Fruit fly (Drosophila melanogaster) whole organism, embryonic: ENCODE data around the gene nmdyn-D6.

Source experiments
- ATbp ChIP-seq: fragments of 200-800 bp; sonication (Bioruptor generic); optimal IDR thresholded peaks from 2 replicates; lab custom pipeline; 2017; ENCODE audit warnings: missing biosample characterization, mild to moderate bottlenecking, missing genetic modification characterization, missing genetic modification reagents
- Abd-B ChIP-seq: fragments of 200-800 bp; sonication (Bioruptor generic); optimal IDR thresholded peaks from 2 replicates; lab custom pipeline; 2018; ENCODE audit warnings: missing biosample characterization, mild to moderate bottlenecking, missing genetic modification characterization, moderate library complexity
- Atf3 ChIP-seq: fragments of 200-800 bp; sonication (Bioruptor generic); optimal IDR thresholded peaks from 3 replicates; lab custom pipeline; 2016; ENCODE audit warnings: missing biosample characterization, missing genetic modification characterization
- Awh ChIP-seq: fragments of 200-800 bp; sonication (Bioruptor generic); IDR thresholded peaks from 2 replicates; pipeline ENCODE4, ENCODE4 v1.3.6; 2022; ENCODE audit warnings: missing biosample characterization, missing genetic modification characterization
- BtbVII ChIP-seq: fragments of 200-800 bp; sonication (Bioruptor generic); optimal IDR thresholded peaks from 3 replicates; lab custom pipeline; 2017; ENCODE audit warnings: missing biosample characterization, mild to moderate bottlenecking, missing genetic modification characterization
- CG14050 ChIP-seq: fragments of 200-800 bp; sonication (Bioruptor generic); IDR thresholded peaks from 3 replicates; pipeline ENCODE4 v1.3.6; 2022; ENCODE audit warnings: missing biosample characterization, missing genetic modification characterization
- CG1603 ChIP-seq: fragments of 200-800 bp; sonication (Bioruptor generic); optimal IDR thresholded peaks from 2 replicates; lab custom pipeline; 2019; ENCODE audit warnings: missing biosample characterization, mild to moderate bottlenecking, missing genetic modification characterization, moderate library complexity
- CG16813 ChIP-seq: fragments of 200-800 bp; sonication (Bioruptor generic); IDR thresholded peaks from 3 replicates; pipeline ENCODE4 v1.3.6; 2022; ENCODE audit warnings: missing biosample characterization, missing genetic modification characterization; ENCODE audit not compliant: partially characterized antibody
- CG2875 ChIP-seq: fragments of 200-800 bp; sonication (Bioruptor generic); optimal IDR thresholded peaks from 2 replicates; lab custom pipeline; 2017; ENCODE audit warnings: missing biosample characterization, mild to moderate bottlenecking, missing genetic modification characterization, missing genetic modification reagents
- CG30431 ChIP-seq: fragments of 200-800 bp; sonication (Bioruptor generic); optimal IDR thresholded peaks from 2 replicates; lab custom pipeline; 2017; ENCODE audit warnings: missing biosample characterization, missing genetic modification characterization
- CG32767 ChIP-seq: fragments of 200-800 bp; sonication (Bioruptor generic); IDR thresholded peaks from 2 replicates; pipeline ENCODE4 v1.3.6; 2022; ENCODE audit warnings: missing biosample characterization, missing genetic modification characterization
- CG4328 ChIP-seq: fragments of 200-800 bp; sonication (Bioruptor generic); optimal IDR thresholded peaks from 3 replicates; lab custom pipeline; 2017; ENCODE audit warnings: missing biosample characterization, missing genetic modification reagents, missing genetic modification characterization
- CG4730 ChIP-seq: fragments of 200-800 bp; sonication (Bioruptor generic); IDR thresholded peaks from 2 replicates; pipeline ENCODE4 v1.3.6; 2022; ENCODE audit warnings: missing biosample characterization, missing genetic modification characterization
- CG5245 ChIP-seq: fragments of 200-800 bp; sonication (Bioruptor generic); optimal IDR thresholded peaks from 3 replicates; lab custom pipeline; 2016; ENCODE audit warnings: missing biosample characterization, missing genetic modification characterization
- CG6813 ChIP-seq: fragments of 200-800 bp; sonication (Bioruptor generic); optimal IDR thresholded peaks from 2 replicates; lab custom pipeline; 2017; ENCODE audit warnings: missing biosample characterization, missing genetic modification characterization, mild to moderate bottlenecking, moderate library complexity, missing genetic modification reagents
- CG7271 ChIP-seq: fragments of 200-800 bp; sonication (Bioruptor generic); optimal IDR thresholded peaks from 2 replicates; lab custom pipeline; 2018; ENCODE audit warnings: missing biosample characterization, mild to moderate bottlenecking, missing genetic modification characterization, moderate library complexity
- D19A ChIP-seq: fragments of 200-800 bp; optimal IDR thresholded peaks from 3 replicates; lab custom pipeline; 2019; ENCODE audit warnings: missing biosample characterization, mild to moderate bottlenecking, missing genetic modification characterization, moderate library complexity
- Dbx ChIP-seq: fragments of 200-800 bp; sonication (Bioruptor generic); IDR thresholded peaks from 3 replicates; pipeline ENCODE4 v1.3.6; 2022; ENCODE audit warnings: missing biosample characterization, missing genetic modification characterization
- Dref ChIP-seq: fragments of 200-800 bp; sonication (Bioruptor generic); IDR thresholded peaks from 2 replicates; pipeline ENCODE4 v1.3.6; 2022; ENCODE audit warnings: missing biosample characterization, missing genetic modification characterization
- E2f1 ChIP-seq: fragments of 200-800 bp; sonication (Bioruptor generic); IDR thresholded peaks from 2 replicates; pipeline ENCODE4 v1.3.6; 2022; ENCODE audit warnings: missing biosample characterization, missing genetic modification characterization
- Hr39 ChIP-seq: fragments of >200 bp; optimal IDR thresholded peaks from 2 replicates; lab custom pipeline; 2017
- Lhr ChIP-seq: fragments of 200-800 bp; sonication (Bioruptor generic); optimal IDR thresholded peaks from 3 replicates; lab custom pipeline; 2017; ENCODE audit warnings: mild to moderate bottlenecking, missing biosample characterization, missing genetic modification reagents, missing genetic modification characterization
- Lpt ChIP-seq: fragments of >200 bp; optimal IDR thresholded peaks from 2 replicates; lab custom pipeline; 2018; ENCODE audit warnings: missing biosample characterization, missing genetic modification characterization
- Mad ChIP-seq: fragments of 200-800 bp; sonication (Bioruptor generic); optimal IDR thresholded peaks from 2 replicates; lab custom pipeline; 2016; ENCODE audit warnings: missing biosample characterization, missing genetic modification characterization
- Mrtf ChIP-seq: fragments of 200-800 bp; sonication (Bioruptor generic); IDR thresholded peaks from 3 replicates; pipeline ENCODE4 v1.3.6; 2022; ENCODE audit warnings: missing biosample characterization, missing genetic modification characterization
- Nf-YB ChIP-seq: fragments of 200-800 bp; sonication (Bioruptor generic); optimal IDR thresholded peaks from 3 replicates; lab custom pipeline; 2019; ENCODE audit warnings: missing biosample characterization, mild to moderate bottlenecking, missing genetic modification characterization, moderate library complexity
- Opbp ChIP-seq: fragments of 200-800 bp; sonication (Bioruptor generic); IDR thresholded peaks from 3 replicates; pipeline ENCODE4 v1.3.6; 2022; ENCODE audit warnings: missing biosample characterization, missing genetic modification characterization; ENCODE audit not compliant: partially characterized antibody
- Side ChIP-seq: fragments of 200-800 bp; sonication (Bioruptor generic); optimal IDR thresholded peaks from 2 replicates; lab custom pipeline; 2016; ENCODE audit warnings: missing biosample characterization, missing genetic modification characterization
- cad ChIP-seq: fragments of >200 bp; optimal IDR thresholded peaks from 2 replicates; lab custom pipeline; 2017; ENCODE audit warnings: missing biosample characterization, missing genetic modification characterization
- corto ChIP-seq: fragments of 200-800 bp; sonication (Bioruptor generic); optimal IDR thresholded peaks from 2 replicates; lab custom pipeline; 2016; ENCODE audit warnings: missing biosample characterization, mild to moderate bottlenecking, missing genetic modification characterization, moderate library complexity
- eve ChIP-seq, 2 experiments: fragments of >200 bp; optimal IDR thresholded peaks; 2 replicates each; lab custom pipeline; 2017; ENCODE audit warnings: missing biosample characterization in 2 of 2, missing genetic modification characterization in 2 of 2
- gem ChIP-seq: fragments of 200-800 bp; sonication (Bioruptor generic); optimal IDR thresholded peaks from 2 replicates; lab custom pipeline; 2019; ENCODE audit warnings: missing biosample characterization, mild to moderate bottlenecking, missing genetic modification characterization, moderate library complexity
- her ChIP-seq: fragments of 200-800 bp; sonication (Bioruptor generic); optimal IDR thresholded peaks from 2 replicates; lab custom pipeline; 2016; ENCODE audit warnings: missing biosample characterization, missing genetic modification characterization
- insv ChIP-seq, 2 experiments: fragments of 200-800 bp; sonication (Bioruptor generic); optimal IDR thresholded peaks; 3 replicates each; lab custom pipeline; 2016 to 2018; ENCODE audit warnings: missing biosample characterization in 2 of 2, missing genetic modification characterization in 2 of 2
- kah ChIP-seq: fragments of 200-800 bp; sonication (Bioruptor generic); optimal IDR thresholded peaks from 2 replicates; lab custom pipeline; 2018; ENCODE audit warnings: missing biosample characterization, mild to moderate bottlenecking, missing genetic modification characterization
- lmd ChIP-seq: fragments of 200-800 bp; sonication (Bioruptor generic); IDR thresholded peaks from 2 replicates; pipeline ENCODE4 v1.3.6; 2022; ENCODE audit warnings: missing biosample characterization, missing genetic modification characterization
- nmo ChIP-seq: fragments of 200-800 bp; sonication (Bioruptor generic); optimal IDR thresholded peaks from 2 replicates; lab custom pipeline; 2018; ENCODE audit warnings: missing biosample characterization, mild to moderate bottlenecking, missing genetic modification characterization, moderate library complexity
- odd ChIP-seq: fragments of 200-800 bp; sonication (Bioruptor generic); optimal IDR thresholded peaks from 2 replicates; lab custom pipeline; 2017; ENCODE audit warnings: missing biosample characterization, mild to moderate bottlenecking, missing genetic modification characterization
- onecut ChIP-seq: fragments of 200-800 bp; sonication (Bioruptor generic); IDR thresholded peaks from 2 replicates; pipeline ENCODE4 v1.3.6; 2022; ENCODE audit warnings: missing biosample characterization, missing genetic modification characterization
- org-1 ChIP-seq: fragments of 200-800 bp; sonication (Bioruptor generic); optimal IDR thresholded peaks from 2 replicates; lab custom pipeline; 2017; ENCODE audit warnings: missing biosample characterization, missing genetic modification characterization
- otp ChIP-seq: fragments of 200-800 bp; sonication (Bioruptor generic); IDR thresholded peaks from 3 replicates; pipeline ENCODE4, ENCODE4 v1.3.6; 2022; ENCODE audit warnings: missing biosample characterization, missing genetic modification characterization
- pan ChIP-seq, 4 experiments: fragments of >200 bp in 3 of 4; fragments of 200-800 bp in 1 of 4; sonication (Bioruptor generic) in 1 of 4; optimal IDR thresholded peaks in 3 of 4; IDR thresholded peaks in 1 of 4; 2 replicates each; pipeline versions ENCODE4 v1.3.6 to Lab custom; 2017 to 2022; ENCODE audit warnings: missing biosample characterization in 2 of 4, missing genetic modification characterization in 2 of 4, mixed read lengths in 1 of 4
- pfk ChIP-seq: fragments of 200-800 bp; sonication (Bioruptor generic); optimal IDR thresholded peaks from 2 replicates; lab custom pipeline; 2018; ENCODE audit warnings: missing biosample characterization, mild to moderate bottlenecking, missing genetic modification characterization, moderate library complexity
- psq ChIP-seq: fragments of 200-800 bp; sonication (Bioruptor generic); optimal IDR thresholded peaks from 2 replicates; lab custom pipeline; 2017; ENCODE audit warnings: missing biosample characterization, missing genetic modification characterization
- salm ChIP-seq: fragments of 200-800 bp; sonication (Bioruptor generic); optimal IDR thresholded peaks from 2 replicates; lab custom pipeline; 2018; ENCODE audit warnings: missing biosample characterization, mild to moderate bottlenecking, missing genetic modification characterization
- sd ChIP-seq: fragments of 200-800 bp; sonication (Bioruptor generic); optimal IDR thresholded peaks from 3 replicates; lab custom pipeline; 2018; ENCODE audit warnings: missing biosample characterization, mild to moderate bottlenecking, missing genetic modification characterization, moderate library complexity
- sqz ChIP-seq: fragments of 200-800 bp; sonication (Bioruptor generic); optimal IDR thresholded peaks from 3 replicates; lab custom pipeline; 2018; ENCODE audit warnings: missing biosample characterization, mild to moderate bottlenecking, missing genetic modification characterization
- trem ChIP-seq: fragments of 200-800 bp; optimal IDR thresholded peaks from 3 replicates; lab custom pipeline; 2019; ENCODE audit warnings: missing biosample characterization, mild to moderate bottlenecking, missing genetic modification characterization, moderate library complexity
- wor ChIP-seq: fragments of 200-800 bp; sonication (Bioruptor generic); IDR thresholded peaks from 2 replicates; pipeline ENCODE4 v1.3.6; 2022; ENCODE audit warnings: missing biosample characterization, missing genetic modification characterization
- yki ChIP-seq: fragments of >200 bp; optimal IDR thresholded peaks from 3 replicates; lab custom pipeline; 2018
- zen2 ChIP-seq: fragments of 200-800 bp; sonication (Bioruptor generic); IDR thresholded peaks from 3 replicates; pipeline ENCODE4 v1.3.6; 2022; ENCODE audit warnings: missing biosample characterization, missing genetic modification characterization; ENCODE audit not compliant: partially characterized antibody

Gene nmdyn-D6

DNA sequence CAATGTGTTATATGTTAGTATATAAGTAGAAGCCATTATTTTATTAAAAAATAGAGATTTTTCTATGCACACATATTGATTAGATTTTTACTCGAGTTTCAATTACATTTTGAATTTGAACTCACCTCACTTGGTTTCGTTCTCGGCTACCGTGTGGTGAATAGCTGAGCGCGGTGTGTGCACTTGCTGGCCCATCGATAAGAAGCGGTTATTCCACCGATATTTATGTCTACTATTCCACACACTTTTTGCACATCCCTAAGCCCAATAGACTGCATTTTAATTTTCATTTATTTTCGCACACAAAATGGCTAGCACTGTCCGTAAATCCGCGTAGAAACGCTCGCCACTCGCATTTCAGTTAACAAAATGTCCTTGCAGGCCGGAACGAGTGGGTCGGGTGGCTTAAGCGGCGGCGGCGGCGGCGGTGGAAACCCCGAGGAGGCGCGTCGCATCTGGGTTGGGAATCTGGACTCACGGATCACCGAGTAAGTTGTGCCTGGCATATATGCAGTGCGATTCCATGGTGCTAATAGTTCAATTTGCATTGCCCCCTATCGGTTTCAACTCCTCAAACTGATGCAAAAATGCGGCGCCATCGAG is 3.0 kb upstream of the nmdyn-D6 start, which contains the start of gene CG14414 (continued):
- TF ChIP-seq Lpt (GFP tag; lab: Kevin White, UChicago) (no peak), Side (GFP tag; lab: Kevin White, UChicago) (no peak), trem (tag; lab: Kevin White, UChicago) (peak; percentile 39), CG5245 (GFP tag; lab: Kevin White, UChicago) (no peak), CG2875 (GFP tag; lab: Kevin White, UChicago) (no peak), BtbVII (GFP tag; lab: Kevin White, UChicago) (no peak), CG14050 (GFP tag; lab: Robert Waterston, UW) (no peak), CG4328 (no peak), psq (no peak), insv (GFP tag; optimal IDR thresholded peaks at IDR 0.05; lab: Kevin White, UChicago) (no peak), kah (GFP tag; lab: Kevin White, UChicago) (no peak), Atf3 (no peak), odd (GFP tag; lab: Kevin White, UChicago) (no peak), CG7271 (no peak), zen2 (GFP tag; lab: Robert Waterston, UW) (peak; percentile 70; the same call in 2 of the 3 replicates), Nf-YB (GFP tag; lab: Kevin White, UChicago) (no peak), lmd (GFP tag; lab: Robert Waterston, UW) (no peak), her (GFP tag; lab: Kevin White, UChicago) (peak; percentile 42), Awh (no peak), E2f1 (GFP tag; lab: Robert Waterston, UW) (no peak), onecut (no peak), Mad (no peak), Mrtf (GFP tag; lab: Robert Waterston, UW) (no peak), nmo (GFP tag; lab: Kevin White, UChicago) (peak; percentile 5), salm (tag; lab: Kevin White, UChicago) (no peak), pfk (GFP tag; lab: Kevin White, UChicago) (no peak), Opbp (GFP tag; lab: Robert Waterston, UW) (peak; percentile 84), pan (optimal IDR thresholded peaks at IDR 0.05; lab: Kevin White, UChicago) (no peak), pan (GFP tag; optimal IDR thresholded peaks at IDR 0.05 in 1 of 2, IDR thresholded peaks at IDR 0.05 in 1 of 2) (no peak), gem (no peak), CG16813 (GFP tag; lab: Robert Waterston, UW) (peak; percentile 86), ATbp (no peak), Lhr (peak; percentile 63), Abd-B (GFP tag; lab: Kevin White, UChicago) (no peak), CG32767 (GFP tag; lab: Robert Waterston, UW) (no peak), otp (GFP tag; lab: Robert Waterston, UW) (no peak), Dref (GFP tag; lab: Robert Waterston, UW) (peak; percentile 80), CG6813 (GFP tag; lab: Kevin White, UChicago) (no peak), Hr39 (no peak), CG1603 (tag; lab: Kevin White, UChicago) (peak; percentile 81), D19A (tag; lab: Kevin White, UChicago) (no peak), Dbx (GFP tag; lab: Robert Waterston, UW) (0 out of 3 replicates have a peak, but pooled peaks have one; percentile 40), org-1 (GFP tag; lab: Kevin White, UChicago) (no peak), CG4730 (GFP tag; lab: Robert Waterston, UW) (no peak), sqz (no peak), CG30431 (GFP tag; lab: Kevin White, UChicago) (no peak), corto (GFP tag; lab: Kevin White, UChicago) (no peak), cad (GFP tag; lab: Kevin White, UChicago) (no peak), yki (lab: Kevin White, UChicago) (no peak), sd (tag; lab: Kevin White, UChicago) (no peak), wor (no peak), eve (GFP tag; optimal IDR thresholded peaks at IDR 0.05; lab: Kevin White, UChicago) (no peak)
